Fruit fly (Drosophila melanogaster) whole organism, embryonic: ENCODE measurements around the gene CG32032.
A peak's percentile ranks its signal among the peaks of the same experiment; 100 is the strongest.

Experiments used
- Atf6 ChIP-seq: fragments of 200-800 bp; sonication (Bioruptor generic); IDR thresholded peaks from 2 replicates; pipeline ENCODE4 v1.3.6; 2022; ENCODE audit warnings: missing biosample characterization, missing genetic modification characterization
- BEAF-32 ChIP-seq: fragments of 200-800 bp; sonication (Bioruptor generic); optimal IDR thresholded peaks from 3 replicates; lab custom pipeline; 2017; ENCODE audit warnings: missing biosample characterization, missing genetic modification characterization, mild to moderate bottlenecking, moderate library complexity, missing genetic modification reagents
- CG1024 ChIP-seq: fragments of 200-800 bp; sonication (Bioruptor generic); IDR thresholded peaks from 2 replicates; pipeline ENCODE4 v1.3.6; 2022; ENCODE audit warnings: missing biosample characterization, missing genetic modification characterization
- CG10321 ChIP-seq: fragments of 200-800 bp; sonication (Bioruptor generic); IDR thresholded peaks from 2 replicates; pipeline ENCODE4 v1.3.6; 2022; ENCODE audit warnings: missing biosample characterization, missing genetic modification characterization
- CG10431 ChIP-seq: fragments of 200-800 bp; sonication (Bioruptor generic); optimal IDR thresholded peaks from 3 replicates; lab custom pipeline; 2018; ENCODE audit warnings: missing biosample characterization, mild to moderate bottlenecking, missing genetic modification characterization
- CG10654 ChIP-seq: fragments of 200-800 bp; sonication (Bioruptor generic); optimal IDR thresholded peaks from 2 replicates; lab custom pipeline; 2016; ENCODE audit warnings: missing biosample characterization, missing genetic modification characterization
- CG11696 ChIP-seq: fragments of 200-800 bp; sonication (Bioruptor generic); IDR thresholded peaks from 2 replicates; pipeline ENCODE4 v1.3.6; 2022; ENCODE audit warnings: missing biosample characterization, missing genetic modification characterization
- CG14014 ChIP-seq: fragments of 200-800 bp; sonication (Bioruptor generic); IDR thresholded peaks from 2 replicates; pipeline ENCODE4 v1.3.6; 2022; ENCODE audit warnings: missing biosample characterization, missing genetic modification characterization
- CG15011 ChIP-seq: fragments of 200-800 bp; sonication (Bioruptor generic); optimal IDR thresholded peaks from 3 replicates; lab custom pipeline; 2018; ENCODE audit warnings: missing biosample characterization, mild to moderate bottlenecking, missing genetic modification characterization
- CG17385 ChIP-seq: fragments of 200-800 bp; sonication (Bioruptor generic); optimal IDR thresholded peaks from 3 replicates; lab custom pipeline; 2018; ENCODE audit warnings: missing biosample characterization, mild to moderate bottlenecking, missing genetic modification characterization
- CG18764 ChIP-seq: fragments of 200-800 bp; sonication (Bioruptor generic); optimal IDR thresholded peaks from 3 replicates; lab custom pipeline; 2016; ENCODE audit warnings: missing biosample characterization, missing genetic modification characterization
- CG2120 ChIP-seq: fragments of 200-800 bp; sonication (Bioruptor generic); optimal IDR thresholded peaks from 3 replicates; lab custom pipeline; 2016; ENCODE audit warnings: missing biosample characterization, missing genetic modification characterization
- CG31365 ChIP-seq: fragments of 200-800 bp; sonication (Bioruptor generic); optimal IDR thresholded peaks from 2 replicates; lab custom pipeline; 2018; ENCODE audit warnings: missing biosample characterization, mild to moderate bottlenecking, missing genetic modification characterization
- CG31441 ChIP-seq: fragments of 200-800 bp; sonication (Bioruptor generic); IDR thresholded peaks from 2 replicates; pipeline ENCODE4 v1.3.6; 2022; ENCODE audit warnings: missing biosample characterization, missing genetic modification characterization
- CG3163 ChIP-seq: fragments of 200-800 bp; sonication (Bioruptor generic); optimal IDR thresholded peaks from 3 replicates; lab custom pipeline; 2016; ENCODE audit warnings: missing biosample characterization, missing genetic modification characterization
- CG3847 ChIP-seq: fragments of 200-800 bp; sonication (Bioruptor generic); IDR thresholded peaks from 2 replicates; pipeline ENCODE4 v1.3.6; 2022; ENCODE audit warnings: missing biosample characterization, missing genetic modification characterization
- CG3995 ChIP-seq: fragments of 200-800 bp; sonication (Bioruptor generic); optimal IDR thresholded peaks from 3 replicates; lab custom pipeline; 2016; ENCODE audit warnings: missing biosample characterization, missing genetic modification characterization
- CG6254 ChIP-seq: fragments of 200-800 bp; sonication (Bioruptor generic); optimal IDR thresholded peaks from 3 replicates; lab custom pipeline; 2017; ENCODE audit warnings: mild to moderate bottlenecking, missing biosample characterization, missing genetic modification reagents, missing genetic modification characterization
- CG6765 ChIP-seq: fragments of 200-800 bp; sonication (Bioruptor generic); optimal IDR thresholded peaks from 3 replicates; lab custom pipeline; 2017; ENCODE audit warnings: missing biosample characterization, mild to moderate bottlenecking, missing genetic modification characterization
- CG6854 ChIP-seq: fragments of 200-800 bp; sonication (Bioruptor generic); optimal IDR thresholded peaks from 3 replicates; lab custom pipeline; 2017; ENCODE audit warnings: missing biosample characterization, mild to moderate bottlenecking, missing genetic modification characterization
- CG7745 ChIP-seq: fragments of 200-800 bp; sonication (Bioruptor generic); optimal IDR thresholded peaks from 2 replicates; lab custom pipeline; 2018; ENCODE audit warnings: missing biosample characterization, mild to moderate bottlenecking, missing genetic modification characterization, moderate library complexity
- CG8281 ChIP-seq: fragments of 200-800 bp; sonication (Bioruptor generic); optimal IDR thresholded peaks from 2 replicates; lab custom pipeline; 2018; ENCODE audit warnings: missing biosample characterization, mild to moderate bottlenecking, missing genetic modification characterization, moderate library complexity
- CG8765 ChIP-seq: fragments of 200-800 bp; sonication (Bioruptor generic); IDR thresholded peaks from 2 replicates; pipeline ENCODE4 v1.3.6; 2022; ENCODE audit warnings: missing biosample characterization, missing genetic modification characterization
- CG9609 ChIP-seq: fragments of 200-800 bp; sonication (Bioruptor generic); optimal IDR thresholded peaks from 3 replicates; lab custom pipeline; 2016; ENCODE audit warnings: missing biosample characterization, missing genetic modification characterization
- CkIIα-i1 ChIP-seq: fragments of 200-800 bp; sonication (Bioruptor generic); IDR thresholded peaks from 2 replicates; pipeline ENCODE4 v1.3.6; 2022; ENCODE audit warnings: missing biosample characterization, missing genetic modification characterization
- Fer1 ChIP-seq: fragments of 200-800 bp; sonication (Bioruptor generic); optimal IDR thresholded peaks from 2 replicates; lab custom pipeline; 2017; ENCODE audit warnings: missing biosample characterization, mild to moderate bottlenecking, missing genetic modification characterization
- H15 ChIP-seq: fragments of 200-800 bp; sonication (Bioruptor generic); IDR thresholded peaks from 3 replicates; pipeline ENCODE4 v1.3.6; 2022; ENCODE audit warnings: missing biosample characterization, missing genetic modification characterization
- Hand ChIP-seq: fragments of 200-800 bp; sonication (Bioruptor generic); optimal IDR thresholded peaks from 2 replicates; lab custom pipeline; 2017; ENCODE audit warnings: mild to moderate bottlenecking, missing biosample characterization, missing genetic modification reagents, missing genetic modification characterization
- HmgZ ChIP-seq: fragments of 200-800 bp; sonication (Bioruptor generic); optimal IDR thresholded peaks from 2 replicates; lab custom pipeline; 2018; ENCODE audit warnings: missing biosample characterization, mild to moderate bottlenecking, missing genetic modification characterization
- Hr51 ChIP-seq, 2 experiments: fragments of 200-800 bp; sonication (Bioruptor generic); optimal IDR thresholded peaks; 2 replicates in 1 of 2; 3 replicates in 1 of 2; lab custom pipeline; 2016 to 2018; ENCODE audit warnings: missing biosample characterization in 2 of 2, missing genetic modification characterization in 2 of 2, mild to moderate bottlenecking in 1 of 2, moderate library complexity in 1 of 2
- NC2β ChIP-seq: fragments of 200-800 bp; sonication (Bioruptor generic); optimal IDR thresholded peaks from 2 replicates; lab custom pipeline; 2016; ENCODE audit warnings: missing biosample characterization, missing genetic modification characterization
- NK7.1 ChIP-seq: fragments of 200-800 bp; sonication (Bioruptor generic); optimal IDR thresholded peaks from 3 replicates; lab custom pipeline; 2016; ENCODE audit warnings: missing biosample characterization, missing genetic modification characterization
- Pdp1 ChIP-seq, 2 experiments: fragments of 200-800 bp; sonication (Bioruptor generic); optimal IDR thresholded peaks; 3 replicates each; lab custom pipeline; 2016; ENCODE audit warnings: missing biosample characterization in 2 of 2, missing genetic modification characterization in 2 of 2, mild to moderate bottlenecking in 1 of 2, moderate library complexity in 1 of 2
- Poxn ChIP-seq: fragments of 200-800 bp; sonication (Bioruptor generic); IDR thresholded peaks from 2 replicates; pipeline ENCODE4 v1.3.6; 2022; ENCODE audit warnings: missing biosample characterization, missing genetic modification characterization
- Sin3A ChIP-seq: fragments of >200 bp; optimal IDR thresholded peaks from 2 replicates; lab custom pipeline; 2018
- Xbp1 ChIP-seq: fragments of 200-800 bp; sonication (Bioruptor generic); optimal IDR thresholded peaks from 3 replicates; lab custom pipeline; 2016; ENCODE audit warnings: missing biosample characterization, mild to moderate bottlenecking, missing genetic modification characterization
- al ChIP-seq: fragments of 200-800 bp; sonication (Bioruptor generic); IDR thresholded peaks from 2 replicates; pipeline ENCODE4 v1.3.6; 2022; ENCODE audit warnings: missing biosample characterization, missing genetic modification characterization
- amos ChIP-seq: fragments of 200-800 bp; sonication (Bioruptor generic); IDR thresholded peaks from 2 replicates; pipeline ENCODE4 v1.3.6; 2022; ENCODE audit warnings: missing biosample characterization, missing genetic modification characterization; ENCODE audit not compliant: partially characterized antibody
- ato ChIP-seq: fragments of 200-800 bp; sonication (Bioruptor generic); IDR thresholded peaks from 2 replicates; pipeline ENCODE4 v1.3.6; 2022; ENCODE audit warnings: missing biosample characterization, missing genetic modification characterization; ENCODE audit not compliant: partially characterized antibody
- bowl ChIP-seq: fragments of 200-800 bp; sonication (Bioruptor generic); IDR thresholded peaks from 2 replicates; pipeline ENCODE4 v1.3.6; 2022; ENCODE audit warnings: missing biosample characterization, missing genetic modification characterization
- cad ChIP-seq: fragments of >200 bp; optimal IDR thresholded peaks from 2 replicates; lab custom pipeline; 2017; ENCODE audit warnings: missing biosample characterization, missing genetic modification characterization
- croc ChIP-seq: fragments of 200-800 bp; sonication (Bioruptor generic); conservative IDR thresholded peaks from 3 replicates; pipeline ENCODE4 v1.3.6; 2022; ENCODE audit warnings: missing biosample characterization, missing genetic modification characterization
- fd3F ChIP-seq: fragments of 200-800 bp; sonication (Bioruptor generic); optimal IDR thresholded peaks from 2 replicates; lab custom pipeline; 2018; ENCODE audit warnings: missing biosample characterization, mild to moderate bottlenecking, missing genetic modification characterization, moderate library complexity
- grau ChIP-seq: fragments of 200-800 bp; optimal IDR thresholded peaks from 3 replicates; lab custom pipeline; 2019; ENCODE audit warnings: missing biosample characterization, mild to moderate bottlenecking, missing genetic modification characterization, moderate library complexity
- hth ChIP-seq: fragments of >200 bp; optimal IDR thresholded peaks from 2 replicates; lab custom pipeline; 2017; ENCODE audit warnings: inconsistent platforms
- lola ChIP-seq, 3 experiments: fragments of >200 bp in 2 of 3; fragments of 200-800 bp in 1 of 3; sonication (Bioruptor generic) in 1 of 3; optimal IDR thresholded peaks; 2 replicates each; lab custom pipeline; 2017 to 2019; ENCODE audit warnings: missing biosample characterization in 3 of 3, missing genetic modification characterization in 3 of 3, mild to moderate bottlenecking in 1 of 3, moderate library complexity in 1 of 3
- oc ChIP-seq: fragments of 200-800 bp; sonication (Bioruptor generic); optimal IDR thresholded peaks from 2 replicates; lab custom pipeline; 2018; ENCODE audit warnings: missing biosample characterization, mild to moderate bottlenecking, missing genetic modification characterization, moderate library complexity
- scrt ChIP-seq: fragments of 200-800 bp; sonication (Bioruptor generic); optimal IDR thresholded peaks from 2 replicates; lab custom pipeline; 2018; ENCODE audit warnings: missing biosample characterization, mild to moderate bottlenecking, missing genetic modification characterization, moderate library complexity
- sna ChIP-seq: fragments of 200-800 bp; sonication (Bioruptor generic); IDR thresholded peaks from 2 replicates; pipeline ENCODE4 v1.3.6; 2022; ENCODE audit warnings: missing biosample characterization, missing genetic modification characterization; ENCODE audit not compliant: partially characterized antibody
- unpg ChIP-seq: fragments of 200-800 bp; sonication (Bioruptor generic); optimal IDR thresholded peaks from 3 replicates; lab custom pipeline; 2018; ENCODE audit warnings: missing biosample characterization, mild to moderate bottlenecking, missing genetic modification characterization, moderate library complexity
- zfh1 ChIP-seq: fragments of 200-800 bp; sonication (Bioruptor generic); IDR thresholded peaks from 3 replicates; pipeline ENCODE4 v1.3.6; 2022; ENCODE audit warnings: missing biosample characterization, missing genetic modification characterization

CG32032 gene

DNA sequence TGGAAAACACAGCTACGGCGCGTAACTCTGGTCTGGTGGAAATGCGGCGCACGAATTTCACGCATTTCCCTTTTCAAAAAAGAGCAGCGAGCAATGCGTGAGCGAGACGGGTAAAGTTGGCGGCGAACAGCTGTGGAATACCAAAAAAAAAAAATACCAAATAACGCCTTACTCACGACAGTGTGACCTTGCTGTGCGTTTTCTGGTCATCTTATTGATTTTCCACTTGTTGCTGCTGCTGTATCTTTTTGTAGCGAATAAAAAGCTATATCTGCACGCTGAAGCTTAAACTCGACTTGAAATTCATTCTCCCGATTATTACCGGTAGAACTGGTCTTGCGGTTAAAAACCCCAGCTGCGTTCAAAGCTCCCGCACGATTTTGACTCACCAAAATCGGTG lies 41.5 kb downstream of the CG32032 start, which contains the start of the genes bol and Dhpr (continued):
- TF ChIP-seq sna (GFP tag; lab: Robert Waterston, UW) (peak; percentile 65), CG6765 (no peak), CG31365 (tag; lab: Kevin White, UChicago) (peak; percentile 22), HmgZ (tag; lab: Kevin White, UChicago) (peak; percentile 76), ato (GFP tag; lab: Robert Waterston, UW) (peak; percentile 39; the same call in 1 of the 2 replicates), CG3995 (GFP tag; lab: Kevin White, UChicago) (no peak), CG7745 (tag; lab: Kevin White, UChicago) (no peak), oc (tag; lab: Kevin White, UChicago) (peak; percentile 26), CG3847 (GFP tag; lab: Robert Waterston, UW) (peak; percentile 38; the same call in 1 of the 2 replicates), CG6854 (GFP tag; lab: Kevin White, UChicago) (no peak), NC2β (peak; percentile 8), CG1024 (no peak), CG10654 (GFP tag; lab: Kevin White, UChicago) (no peak), CG10431 (GFP tag; lab: Kevin White, UChicago) (peak; percentile 37), Hand (GFP tag; lab: Kevin White, UChicago) (no peak), NK7.1 (no peak), CG2120 (GFP tag; lab: Kevin White, UChicago) (no peak), CG3163 (GFP tag; lab: Kevin White, UChicago) (peak; percentile 16), al (GFP tag; lab: Robert Waterston, UW) (no peak), BEAF-32 (GFP tag; lab: Kevin White, UChicago) (peak; percentile 63), H15 (GFP tag; lab: Robert Waterston, UW) (no peak), CG17385 (GFP tag; lab: Kevin White, UChicago) (peak; percentile 6), Hr51 (GFP tag; optimal IDR thresholded peaks at IDR 0.05; lab: Kevin White, UChicago) (no peak), lola (GFP tag; optimal IDR thresholded peaks at IDR 0.05; lab: Kevin White, UChicago) (no peak), amos (GFP tag; lab: Robert Waterston, UW) (peak; percentile 43; the same call in 1 of the 2 replicates), unpg (peak; percentile 0), CG10321 (GFP tag; lab: Robert Waterston, UW) (peak; percentile 64), Sin3A (lab: Kevin White, UChicago) (peak; percentile 70), Atf6 (peak; percentile 35; the same call in 1 of the 2 replicates), zfh1 (GFP tag; lab: Robert Waterston, UW) (peak; percentile 4; the same call in 1 of the 3 replicates), CG6254 (GFP tag; lab: Kevin White, UChicago) (no peak), CG11696 (GFP tag; lab: Robert Waterston, UW) (no peak), CG15011 (no peak), Xbp1 (GFP tag; lab: Kevin White, UChicago) (no peak), CkIIα-i1 (no peak), CG9609 (GFP tag; lab: Kevin White, UChicago) (no peak), grau (tag; lab: Kevin White, UChicago) (no peak), hth (lab: Kevin White, UChicago) (no peak), CG14014 (0 out of 2 replicates have a peak, but pooled peaks have one; percentile 6), CG8765 (no peak), CG18764 (GFP tag; lab: Kevin White, UChicago) (no peak), CG31441 (GFP tag; lab: Robert Waterston, UW) (peak; percentile 21; the same call in 1 of the 2 replicates), Pdp1 (GFP tag; optimal IDR thresholded peaks at IDR 0.05; lab: Kevin White, UChicago) (peak in 1 of 2 experiments; percentile 44), cad (GFP tag; lab: Kevin White, UChicago) (no peak), fd3F (GFP tag; lab: Kevin White, UChicago) (no peak), bowl (GFP tag; lab: Robert Waterston, UW) (no peak), Poxn (GFP tag; lab: Robert Waterston, UW) (no peak), CG8281 (tag; lab: Kevin White, UChicago) (no peak), croc (GFP tag; lab: Robert Waterston, UW) (no peak), scrt (GFP tag; lab: Kevin White, UChicago) (peak; percentile 99), Fer1 (peak; percentile 31)
